Worm (Caenorhabditis elegans): ENCODE measurements around the gene srw-120.
A peak's percentile ranks its signal among the peaks of the same experiment; 100 is the strongest.
"Not testable (repeated sequence)": the region's sequence is repeated elsewhere in the genome, so short reads cannot be mapped to it uniquely, and the experiment has no call there.

The srw-120 gene

DNA sequence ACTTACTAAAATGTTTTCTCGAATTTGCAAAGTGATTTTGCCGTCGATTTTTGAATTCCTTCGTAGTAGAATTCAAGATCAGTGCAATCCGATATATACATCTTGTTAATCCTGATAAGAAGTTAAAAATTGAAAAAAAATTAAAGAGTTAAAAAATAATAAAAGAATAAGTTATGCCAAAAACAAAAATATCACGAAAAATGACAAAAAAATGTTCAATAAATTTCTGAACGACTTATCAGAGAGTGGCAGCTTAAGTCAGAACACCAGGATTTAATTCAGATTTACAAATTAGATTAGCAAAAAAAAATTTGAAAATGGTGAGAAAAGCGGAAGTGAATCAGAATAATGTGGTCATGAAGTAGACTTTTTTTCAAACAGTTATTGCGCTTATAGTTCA is 20.7 kb downstream of the srw-120 start, which contains the start of gene srw-123:
TSS of gene srw-123 (minus strand) at position 101 of the 400 bp plus-strand sequence.
- TF ChIP-seq egl-18 (GFP tag; IDR thresholded peaks at IDR 0.05); ceh-58 (GFP tag; IDR thresholded peaks at IDR 0.05); ztf-18 (tag; optimal IDR thresholded peaks at IDR 0.05): not testable (repeated sequence)

DNA sequence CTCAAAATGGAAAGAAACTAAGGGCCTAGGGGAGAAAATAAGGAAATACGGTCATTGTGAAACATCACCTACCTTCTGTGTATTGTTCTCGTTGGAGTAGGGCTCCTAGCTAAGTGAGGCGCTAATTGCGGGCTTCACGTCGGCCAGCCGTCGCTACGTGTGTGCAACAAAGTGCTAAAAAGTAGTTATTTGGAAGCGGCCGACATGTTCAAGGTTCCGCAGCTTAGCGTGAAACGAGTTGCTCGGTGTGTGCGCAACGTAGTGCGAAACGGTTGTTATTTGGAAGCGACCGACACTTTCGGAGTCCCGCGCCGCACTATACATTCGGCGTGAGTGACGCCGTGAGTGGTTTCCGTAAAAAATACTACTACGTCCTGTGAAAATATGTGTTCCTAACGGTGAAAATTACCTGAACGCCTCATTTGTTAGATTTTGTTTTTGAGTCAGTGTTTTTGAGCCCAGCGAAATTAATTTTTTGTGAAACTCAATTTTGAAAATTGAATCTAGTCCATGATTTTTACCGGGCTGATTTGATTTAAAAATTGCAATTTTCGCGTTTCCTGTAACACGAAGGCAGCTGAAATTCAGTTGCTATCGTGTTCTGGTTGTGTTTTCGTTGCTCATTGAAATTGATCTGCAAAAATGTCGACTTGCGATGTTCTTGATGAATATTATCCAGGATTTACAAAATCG is 24.6 kb downstream of the srw-120 start, which contains the start of gene srw-129:
TSS of gene srw-129 (plus strand) at position 643 of the 693 bp plus-strand sequence.
- TF ChIP-seq rpc-1 (optimal IDR thresholded peaks at IDR 0.05) (no peak), rpc-1 (tag; optimal IDR thresholded peaks at IDR 0.05) (peak; percentile 22), snpc-4 (GFP tag; optimal IDR thresholded peaks at IDR 0.05) (no peak), snpc-4 (tag; optimal IDR thresholded peaks at IDR 0.05) (peak in 3 of 4 experiments; percentile 51 to 95 (median 91)), Y56A3A.18 (GFP tag; IDR thresholded peaks at IDR 0.05) (no peak), snpc-1.1 (tag; optimal IDR thresholded peaks at IDR 0.05; ENCODE audit: insufficient read depth) (peak; percentile 84)

DNA sequence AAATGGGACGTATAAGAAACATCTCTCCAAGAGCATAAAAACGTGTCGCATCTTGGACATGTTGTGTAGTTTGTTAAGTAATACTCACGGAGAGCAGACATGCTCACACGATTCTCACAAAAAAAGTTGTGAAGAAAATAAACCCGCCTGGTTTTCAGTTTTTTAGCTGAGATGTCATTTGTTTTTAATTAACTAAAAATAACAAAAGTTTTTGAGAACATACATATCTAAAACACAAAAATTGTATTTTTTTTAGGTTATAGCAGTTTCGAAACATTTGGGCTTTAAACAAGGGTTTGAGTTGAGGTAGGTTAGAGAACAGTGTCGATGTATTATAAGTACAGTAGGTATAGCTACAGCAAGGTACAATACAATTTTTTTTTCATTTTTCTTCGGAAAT is 31.2 kb downstream of the srw-120 start, which contains the start of gene srh-88:
TSS of gene srh-88 (minus strand) at position 101 of the 400 bp plus-strand sequence.
- TF ChIP-seq nhr-120 (GFP tag; IDR thresholded peaks at IDR 0.05) (no peak), K12H6.12 (tag; optimal IDR thresholded peaks at IDR 0.05) (no peak), ceh-40 (GFP tag; IDR thresholded peaks at IDR 0.05) (no peak), aptf-2 (GFP tag; conservative IDR thresholded peaks at IDR 0.05) (no peak), D2030.7 (GFP tag; IDR thresholded peaks at IDR 0.05) (no peak), nhr-90 (tag; optimal IDR thresholded peaks at IDR 0.05) (no peak)

DNA sequence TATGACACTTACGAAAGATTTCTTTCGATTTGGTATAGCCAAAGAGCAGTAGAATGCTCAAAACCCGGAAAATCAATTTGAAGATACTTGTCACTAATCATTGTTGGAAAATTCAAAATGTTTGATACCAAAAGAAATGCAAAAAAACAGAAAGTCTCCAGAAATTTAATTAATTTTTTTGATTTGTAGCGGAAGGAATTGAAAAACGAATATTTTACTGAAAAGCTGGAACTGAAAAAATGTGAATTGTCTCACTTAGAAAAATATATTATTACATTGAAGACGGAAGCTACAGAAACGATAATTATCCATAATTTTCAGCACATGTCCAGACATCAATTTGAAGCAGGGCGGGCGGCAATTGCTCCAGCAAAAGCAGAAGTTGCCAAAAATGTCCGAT is 33.0 kb downstream of the srw-120 start, which contains the start of gene srw-138:
TSS of gene srw-138 (minus strand) at position 101 of the 400 bp plus-strand sequence.
- TF ChIP-seq nhr-90 (tag; optimal IDR thresholded peaks at IDR 0.05): no peak
- no peak for TF ChIP-seq Y53G8AR.9 (GFP tag; conservative IDR thresholded peaks at IDR 0.05)
- TF ChIP-seq tbp1 (GFP tag; optimal IDR thresholded peaks at IDR 0.05): no peak
- no peak for TF ChIP-seq ama-1 (optimal IDR thresholded peaks at IDR 0.05)
- no peak for TF ChIP-seq ama-1 (GFP tag; optimal IDR thresholded peaks at IDR 0.05)
- TF ChIP-seq sdz-38 (tag; optimal IDR thresholded peaks at IDR 0.05): no peak
- TF ChIP-seq F22D6.2 (tag; optimal IDR thresholded peaks at IDR 0.05): no peak
- TF ChIP-seq fkh-3 (tag; optimal IDR thresholded peaks at IDR 0.05): no peak
- TF ChIP-seq Y56A3A.18 (GFP tag; IDR thresholded peaks at IDR 0.05): no peak
- TF ChIP-seq rpc-1 (optimal IDR thresholded peaks at IDR 0.05): no peak
- TF ChIP-seq rpc-1 (tag; optimal IDR thresholded peaks at IDR 0.05): no peak
- TF ChIP-seq lin-26 (GFP tag; IDR thresholded peaks at IDR 0.05): no peak
- TF ChIP-seq ceh-40 (GFP tag; IDR thresholded peaks at IDR 0.05): no peak
- no peak for TF ChIP-seq mel-28 (tag; optimal IDR thresholded peaks at IDR 0.05; ENCODE audit: borderline replicate concordance)
- no peak for TF ChIP-seq B0261.1 (tag; optimal IDR thresholded peaks at IDR 0.05)

DNA sequence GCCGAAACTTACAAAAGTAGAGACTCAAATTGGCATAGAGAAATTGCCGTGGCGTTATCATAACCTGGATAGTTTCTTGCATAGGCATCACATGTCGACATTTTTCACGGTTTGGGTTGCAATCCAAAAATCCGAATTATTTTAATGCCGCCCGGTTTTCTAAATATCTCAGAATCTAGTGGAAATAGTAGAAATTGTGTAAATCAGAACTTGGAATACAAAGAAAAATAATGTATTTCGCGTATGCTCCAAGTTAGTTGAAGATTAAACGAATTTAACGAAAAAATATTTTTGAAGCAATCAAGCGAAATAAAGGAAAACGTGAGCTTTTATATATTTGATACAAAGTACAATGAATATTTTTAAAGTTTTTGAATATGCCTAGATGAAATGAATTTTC is 35.1 kb downstream of the srw-120 start, which contains the start of gene srw-144:
TSS of gene srw-144 (minus strand) at position 101 of the 400 bp plus-strand sequence.
- no peak for TF ChIP-seq ets-4 (GFP tag; optimal IDR thresholded peaks at IDR 0.05)

DNA sequence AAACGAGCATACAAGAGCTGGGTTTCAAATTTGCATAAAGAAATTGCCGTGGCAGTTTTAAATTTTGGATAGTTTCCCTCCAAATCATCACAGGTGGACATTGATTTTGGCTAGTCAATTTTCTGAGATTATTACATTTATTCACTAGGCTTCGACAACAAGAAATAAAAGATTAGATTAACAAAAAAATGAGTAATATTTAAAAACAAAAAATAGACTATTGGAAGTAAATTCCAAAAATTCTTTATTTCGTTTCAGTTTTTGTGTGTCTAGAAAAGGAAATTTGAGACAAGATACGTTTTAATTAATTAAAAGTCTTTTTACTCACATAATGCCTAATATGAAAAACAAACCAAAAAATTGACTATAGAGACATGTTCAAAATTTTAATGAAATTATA is 37.8 kb downstream of the srw-120 start, which contains the start of gene srw-142:
TSS of gene srw-142 (minus strand) at position 101 of the 400 bp plus-strand sequence.
- TF ChIP-seq ceh-91 (GFP tag; IDR thresholded peaks at IDR 0.05) (no peak), lsl-1 (GFP tag; optimal IDR thresholded peaks at IDR 0.05) (no peak), F37B4.10 (GFP tag; IDR thresholded peaks at IDR 0.05) (no peak), ccch-3 (GFP tag; optimal IDR thresholded peaks at IDR 0.05) (no peak), T07F8.4 (tag; optimal IDR thresholded peaks at IDR 0.05) (no peak), ZK185.1 (tag; optimal IDR thresholded peaks at IDR 0.05; ENCODE audit: poor library complexity, severe bottlenecking) (no peak), tbx-9 (tag; optimal IDR thresholded peaks at IDR 0.05; ENCODE audit: borderline replicate concordance) (no peak), ztf-25 (GFP tag; IDR thresholded peaks at IDR 0.05) (no peak), Y53F4B.3 (GFP tag; IDR thresholded peaks at IDR 0.05) (no peak), ekl-4 (GFP tag; IDR thresholded peaks at IDR 0.05) (no peak), bed-2 (GFP tag; IDR thresholded peaks at IDR 0.05) (no peak), F55B11.4 (tag; optimal IDR thresholded peaks at IDR 0.05; ENCODE audit: borderline replicate concordance, insufficient read depth) (no peak)
